Worm (Caenorhabditis elegans) whole organism, early embryonic: ENCODE measurements around the gene sri-53.

Source experiments
- ama-1 ChIP-seq: fragments of 150-350 bp; optimal IDR thresholded peaks from 2 replicates; lab custom pipeline; 2014
- ceh-36 ChIP-seq: sonication (generic microtip); optimal IDR thresholded peaks from 2 replicates; lab custom pipeline; 2016; ENCODE audit warnings: missing genetic modification characterization, inconsistent platforms, missing compliant biosample characterization
- flt-1 ChIP-seq: fragments of 200-800 bp; sonication (Bioruptor generic); IDR thresholded peaks from 2 replicates; pipeline ENCODE4 v1.3.6; 2022; ENCODE audit warnings: missing genetic modification characterization, missing compliant biosample characterization
- hmbx-1 ChIP-seq: sonication (generic microtip); optimal IDR thresholded peaks from 2 replicates; lab custom pipeline; 2016; ENCODE audit warnings: mild to moderate bottlenecking, missing genetic modification characterization, missing compliant biosample characterization
- hnd-1 ChIP-seq: sonication (generic microtip); optimal IDR thresholded peaks from 2 replicates; lab custom pipeline; 2016; ENCODE audit warnings: missing genetic modification characterization, missing compliant biosample characterization
- scrt-1 ChIP-seq: fragments of 200-800 bp; sonication (Bioruptor generic); IDR thresholded peaks from 2 replicates; pipeline ENCODE4 v1.3.6; 2022; ENCODE audit warnings: missing genetic modification characterization, missing compliant biosample characterization
- tra-4 ChIP-seq: sonication (generic microtip); optimal IDR thresholded peaks from 2 replicates; lab custom pipeline; 2017; ENCODE audit warnings: missing genetic modification characterization, missing compliant biosample characterization

DNA sequence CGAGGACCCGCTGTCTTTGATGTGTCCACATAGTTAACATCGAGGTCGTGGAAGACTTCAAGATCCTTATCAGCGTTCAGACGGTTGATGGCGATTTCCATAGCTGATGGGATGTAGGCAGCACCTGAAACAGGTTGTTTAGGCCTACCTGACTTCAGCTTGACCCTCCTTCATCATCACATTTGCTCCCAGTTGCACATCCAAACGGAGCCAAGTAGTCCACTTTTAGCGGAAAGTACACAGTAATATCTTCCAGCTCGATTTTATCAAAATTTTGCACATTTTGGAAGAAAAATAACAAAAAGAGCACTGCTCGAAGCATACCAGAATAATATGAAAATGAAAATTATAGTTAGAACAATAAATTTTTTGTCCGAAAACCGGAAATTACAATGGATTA lies 5.5 kb downstream of the sri-53 start, which contains the start of gene gcy-15:
- TF ChIP-seq hnd-1 (no peak), flt-1 (GFP tag; lab: Robert Waterston, UW) (no peak), ama-1 (lab: Kevin White, UChicago) (no peak), ceh-36 (tag; lab: Kevin White, UChicago) (no peak), hmbx-1 (no peak), scrt-1 (GFP tag; lab: Robert Waterston, UW) (no peak), tra-4 (tag; lab: Kevin White, UChicago) (no peak)
